Worm (Caenorhabditis elegans) whole organism, L2 larva: ENCODE measurements around the gene hst-6.

Experiments
- F13H6.1 ChIP-seq: sonication (generic microtip); optimal IDR thresholded peaks from 2 replicates; lab custom pipeline; 2016; ENCODE audit warnings: missing genetic modification characterization, missing compliant biosample characterization
- R02D3.7 ChIP-seq: fragments of 150-350 bp; optimal IDR thresholded peaks from 2 replicates; lab custom pipeline; 2014; ENCODE audit warnings: missing biosample characterization, missing genetic modification characterization
- Y55F3AM.14 ChIP-seq: fragments of 200-800 bp; sonication (Bioruptor generic); optimal IDR thresholded peaks from 2 replicates; lab custom pipeline; 2018; ENCODE audit warnings: mild to moderate bottlenecking, missing genetic modification characterization, missing compliant biosample characterization
- aly-2 ChIP-seq: fragments of 150-350 bp; optimal IDR thresholded peaks from 2 replicates; lab custom pipeline; 2014; ENCODE audit warnings: missing biosample characterization, missing genetic modification characterization
- ama-1 ChIP-seq: fragments of 150-350 bp; optimal IDR thresholded peaks from 2 replicates; lab custom pipeline; 2018; ENCODE audit warnings: inconsistent platforms
- blmp-1 ChIP-seq: sonication (generic microtip); optimal IDR thresholded peaks from 2 replicates; lab custom pipeline; 2017; ENCODE audit warnings: missing genetic modification characterization, mild to moderate bottlenecking, missing compliant biosample characterization, antibody characterized with exemption, moderate library complexity; ENCODE audit not compliant: insufficient read depth
- ceh-16 ChIP-seq: fragments of 150-350 bp; optimal IDR thresholded peaks from 2 replicates; lab custom pipeline; 2014; ENCODE audit warnings: missing biosample characterization, missing genetic modification characterization
- ceh-82 ChIP-seq: fragments of 150-350 bp; optimal IDR thresholded peaks from 2 replicates; lab custom pipeline; 2014; ENCODE audit warnings: missing biosample characterization, missing genetic modification characterization
- crh-2 ChIP-seq: sonication (generic microtip); optimal IDR thresholded peaks from 2 replicates; lab custom pipeline; 2017; ENCODE audit warnings: missing biosample characterization, missing genetic modification characterization
- egl-27 ChIP-seq: sonication (generic microtip); optimal IDR thresholded peaks from 3 replicates; lab custom pipeline; 2017; ENCODE audit warnings: missing biosample characterization, missing genetic modification reagents, missing genetic modification characterization
- fos-1 ChIP-seq: fragments of 150-350 bp; optimal IDR thresholded peaks from 2 replicates; lab custom pipeline; 2014; ENCODE audit warnings: missing biosample characterization, missing genetic modification characterization
- gmeb-1 ChIP-seq: fragments of 150-350 bp; optimal IDR thresholded peaks from 2 replicates; lab custom pipeline; 2014; ENCODE audit warnings: missing biosample characterization, missing genetic modification characterization
- lin-13 ChIP-seq: fragments of 150-350 bp; optimal IDR thresholded peaks from 2 replicates; lab custom pipeline; 2014; ENCODE audit warnings: missing biosample characterization, missing genetic modification reagents, missing genetic modification characterization
- lsy-2 ChIP-seq, 2 experiments: fragments of 150-350 bp in 1 of 2; sonication (generic microtip) in 1 of 2; optimal IDR thresholded peaks; 2 replicates each; lab custom pipeline; 2014 to 2017; ENCODE audit warnings: missing biosample characterization in 2 of 2, missing genetic modification characterization in 2 of 2
- mab-5 ChIP-seq: fragments of 150-350 bp; optimal IDR thresholded peaks from 2 replicates; lab custom pipeline; 2014; ENCODE audit warnings: missing biosample characterization, missing genetic modification characterization
- mbf-1 ChIP-seq: sonication (generic microtip); optimal IDR thresholded peaks from 2 replicates; lab custom pipeline; 2017; ENCODE audit warnings: missing biosample characterization, missing genetic modification characterization
- mdl-1 ChIP-seq, 2 experiments: fragments of 150-350 bp in 1 of 2; sonication (generic microtip) in 1 of 2; optimal IDR thresholded peaks; 2 replicates each; lab custom pipeline; 2017; ENCODE audit warnings: missing biosample characterization in 2 of 2, missing genetic modification characterization in 2 of 2
- nhr-11 ChIP-seq: fragments of 150-350 bp; optimal IDR thresholded peaks from 2 replicates; lab custom pipeline; 2014; ENCODE audit warnings: missing biosample characterization, missing genetic modification characterization
- nhr-129 ChIP-seq: fragments of 150-350 bp; optimal IDR thresholded peaks from 2 replicates; lab custom pipeline; 2014; ENCODE audit warnings: missing biosample characterization, missing genetic modification characterization
- nhr-21 ChIP-seq: fragments of 150-350 bp; optimal IDR thresholded peaks from 2 replicates; lab custom pipeline; 2014; ENCODE audit warnings: missing biosample characterization, missing genetic modification characterization
- nhr-23 ChIP-seq: fragments of 150-350 bp; optimal IDR thresholded peaks from 2 replicates; lab custom pipeline; 2014; ENCODE audit warnings: missing biosample characterization, missing genetic modification reagents, missing genetic modification characterization
- nhr-237 ChIP-seq: fragments of 150-350 bp; optimal IDR thresholded peaks from 2 replicates; lab custom pipeline; 2014; ENCODE audit warnings: missing biosample characterization, missing genetic modification characterization
- nhr-25 ChIP-seq: fragments of 150-350 bp; sonication (generic microtip); optimal IDR thresholded peaks from 3 replicates; lab custom pipeline; 2014; ENCODE audit warnings: missing biosample characterization, missing genetic modification characterization
- nhr-6 ChIP-seq: fragments of 150-350 bp; optimal IDR thresholded peaks from 2 replicates; lab custom pipeline; 2014; ENCODE audit warnings: missing biosample characterization, missing genetic modification characterization
- peb-1 ChIP-seq: fragments of 150-350 bp; optimal IDR thresholded peaks from 2 replicates; lab custom pipeline; 2014; ENCODE audit warnings: missing biosample characterization, missing genetic modification characterization
- sem-4 ChIP-seq: fragments of 150-350 bp; optimal IDR thresholded peaks from 2 replicates; lab custom pipeline; 2014; ENCODE audit warnings: missing biosample characterization, missing genetic modification reagents, missing genetic modification characterization
- skn-1 ChIP-seq: sonication (generic microtip); optimal IDR thresholded peaks from 2 replicates; lab custom pipeline; 2017; ENCODE audit warnings: missing biosample characterization, missing genetic modification characterization
- sma-3 ChIP-seq: sonication (generic microtip); optimal IDR thresholded peaks from 2 replicates; lab custom pipeline; 2016; ENCODE audit warnings: missing genetic modification reagents, missing genetic modification characterization, missing compliant biosample characterization
- sma-9 ChIP-seq, 2 experiments: fragments of 150-350 bp in 1 of 2; sonication (generic microtip) in 1 of 2; optimal IDR thresholded peaks; 2 replicates each; lab custom pipeline; 2014 to 2016; ENCODE audit warnings: missing genetic modification characterization in 2 of 2, mild to moderate bottlenecking in 1 of 2, missing biosample characterization in 1 of 2, missing compliant biosample characterization in 1 of 2, missing genetic modification reagents in 1 of 2, moderate library complexity in 1 of 2
- snpc-4 ChIP-seq: fragments of 150-350 bp; optimal IDR thresholded peaks from 2 replicates; lab custom pipeline; 2014; ENCODE audit warnings: missing biosample characterization, missing genetic modification characterization
- unc-39 ChIP-seq: fragments of 150-350 bp; optimal IDR thresholded peaks from 2 replicates; lab custom pipeline; 2014; ENCODE audit warnings: missing biosample characterization, missing genetic modification characterization
- unc-55 ChIP-seq: fragments of 150-350 bp; sonication (generic microtip); optimal IDR thresholded peaks from 3 replicates; lab custom pipeline; 2014; ENCODE audit warnings: missing biosample characterization, missing genetic modification reagents, missing genetic modification characterization
- zag-1 ChIP-seq: fragments of 150-350 bp; optimal IDR thresholded peaks from 2 replicates; lab custom pipeline; 2014; ENCODE audit warnings: missing biosample characterization, missing genetic modification characterization
- ztf-1 ChIP-seq: fragments of 200-800 bp; sonication (Bioruptor generic); conservative IDR thresholded peaks from 2 replicates; pipeline ENCODE4 v1.3.6; 2022; ENCODE audit warnings: missing genetic modification characterization, missing compliant biosample characterization
- ztf-11 ChIP-seq: sonication (generic microtip); optimal IDR thresholded peaks from 2 replicates; lab custom pipeline; 2017; ENCODE audit warnings: missing biosample characterization, missing genetic modification characterization
- ztf-4 ChIP-seq: fragments of 150-350 bp; optimal IDR thresholded peaks from 2 replicates; lab custom pipeline; 2014; ENCODE audit warnings: missing biosample characterization, missing genetic modification characterization

hst-6 gene

ce11 chrX:5303500-5303899 lies 28.1 kb downstream of the hst-6 start, which contains the start of gene ags-3:
TSS of gene ags-3 (minus strand) at chrX:5303600.
- no peak for TF ChIP-seq nhr-6 (tag; lab: Kevin White, UChicago)
- no peak for TF ChIP-seq ceh-16
- no peak for TF ChIP-seq nhr-23 (tag; lab: Kevin White, UChicago)

ce11 chrX:5309622-5310021 lies 34.3 kb downstream of the hst-6 start:
- TF ChIP-seq ztf-1 (GFP tag; lab: Robert Waterston, UW) (no peak), sma-9 (GFP tag; optimal IDR thresholded peaks at IDR 0.05; lab: Kevin White, UChicago) (no peak), sma-9 (tag; optimal IDR thresholded peaks at IDR 0.05; lab: Kevin White, UChicago) (no peak), ama-1 (lab: Kevin White, UChicago) (no peak), R02D3.7 (no peak), aly-2 (no peak), unc-55 (GFP tag; lab: Kevin White, UChicago) (no peak), nhr-237 (tag; lab: Kevin White, UChicago) (no peak)
- TF ChIP-seq, all 48 proteins: peak for 0

ce11 chrX:5311174-5311573 lies 35.8 kb downstream of the hst-6 start:
- TF ChIP-seq sem-4 (tag; lab: Kevin White, UChicago) (no peak), mdl-1 (tag; optimal IDR thresholded peaks at IDR 0.05; lab: Kevin White, UChicago) (peak in 1 of 2 experiments; percentile 22), mab-5 (tag; lab: Kevin White, UChicago) (peak; percentile 72), unc-55 (GFP tag; lab: Kevin White, UChicago) (peak; percentile 53)

ce11 chrX:5319214-5319838 lies 44.0 kb downstream of the hst-6 start:
- no peak for TF ChIP-seq nhr-6 (tag; lab: Kevin White, UChicago)
- TF ChIP-seq unc-55 (GFP tag; lab: Kevin White, UChicago) = no peak
- TF ChIP-seq egl-27 = peak; percentile 47
- TF ChIP-seq peb-1 (tag; lab: Kevin White, UChicago) = no peak
- peak; percentile 58 for TF ChIP-seq gmeb-1
- TF ChIP-seq sem-4 (tag; lab: Kevin White, UChicago) = peak; percentile 25
- peak; percentile 51 for TF ChIP-seq fos-1
- no peak for TF ChIP-seq unc-39 (tag; lab: Kevin White, UChicago)
- peak in 1 of 2 experiments; percentile 27 for TF ChIP-seq lsy-2 (tag; optimal IDR thresholded peaks at IDR 0.05; lab: Kevin White, UChicago)
- no peak for TF ChIP-seq ztf-1 (GFP tag; lab: Robert Waterston, UW)
- peak; percentile 83 for TF ChIP-seq nhr-129
- TF ChIP-seq nhr-23 (tag; lab: Kevin White, UChicago) = no peak
- no peak for TF ChIP-seq mab-5 (tag; lab: Kevin White, UChicago)
- TF ChIP-seq crh-2 (tag; lab: Kevin White, UChicago) = peak; percentile 45
- peak; percentile 35 for TF ChIP-seq nhr-21 (tag; lab: Kevin White, UChicago)
- TF ChIP-seq F13H6.1 (tag; lab: Kevin White, UChicago) = peak; percentile 31
- TF ChIP-seq sma-9 (GFP tag; optimal IDR thresholded peaks at IDR 0.05; lab: Kevin White, UChicago) = peak; percentile 70
- TF ChIP-seq sma-9 (tag; optimal IDR thresholded peaks at IDR 0.05; lab: Kevin White, UChicago) = no peak
- TF ChIP-seq lin-13 = peak; percentile 15
- peak; percentile 10 for TF ChIP-seq Y55F3AM.14 (GFP tag; lab: Kevin White, UChicago)
- TF ChIP-seq nhr-25 (tag; lab: Kevin White, UChicago) = no peak
- TF ChIP-seq aly-2 = no peak

ce11 chrX:5321563-5321962 lies 46.2 kb downstream of the hst-6 start:
- TF ChIP-seq zag-1 (tag; lab: Kevin White, UChicago) (no peak), ztf-11 (tag; lab: Kevin White, UChicago) (no peak), crh-2 (tag; lab: Kevin White, UChicago) (no peak), snpc-4 (tag; lab: Kevin White, UChicago) (no peak), Y55F3AM.14 (GFP tag; lab: Kevin White, UChicago) (no peak), ztf-4 (tag; lab: Kevin White, UChicago) (no peak), sma-9 (GFP tag; optimal IDR thresholded peaks at IDR 0.05; lab: Kevin White, UChicago) (no peak), sma-9 (tag; optimal IDR thresholded peaks at IDR 0.05; lab: Kevin White, UChicago) (no peak), skn-1 (tag; lab: Kevin White, UChicago) (no peak), blmp-1 (tag; lab: Kevin White, UChicago) (no peak), nhr-11 (tag; lab: Kevin White, UChicago) (no peak), sma-3 (GFP tag; lab: Kevin White, UChicago) (no peak), ztf-1 (GFP tag; lab: Robert Waterston, UW) (no peak), ceh-82 (tag; lab: Kevin White, UChicago) (no peak), mbf-1 (no peak), nhr-129 (no peak), mab-5 (tag; lab: Kevin White, UChicago) (no peak), ceh-16 (no peak)
